Worm (Caenorhabditis elegans): ENCODE data around the gene Y43F8C.11.

DNA sequence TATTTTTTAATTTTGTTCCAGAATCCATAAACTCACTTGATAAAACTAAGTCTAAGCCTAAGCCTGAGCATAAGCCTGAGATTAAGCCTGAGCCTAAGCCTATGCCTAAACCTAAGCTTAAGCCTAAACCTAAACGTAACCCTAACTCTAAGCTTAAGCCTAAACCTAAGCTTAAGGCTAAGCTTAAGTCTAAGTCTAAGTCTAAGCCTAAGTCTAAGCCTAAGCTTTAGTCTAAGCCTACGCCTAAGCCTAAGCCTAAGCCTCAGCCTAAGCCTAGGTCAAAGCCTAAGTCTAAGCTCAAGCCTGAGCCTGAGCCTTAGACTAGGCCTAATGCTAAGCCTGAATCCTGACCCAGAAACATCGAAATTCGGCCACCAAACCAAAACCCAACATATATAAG, 5.5 kb upstream of the Y43F8C.11 start:
- TF ChIP-seq nhr-11 (tag; optimal IDR thresholded peaks at IDR 0.05): no peak
- TF ChIP-seq C16A3.4 (tag; optimal IDR thresholded peaks at IDR 0.05): no peak
- TF ChIP-seq fkh-8 (tag; optimal IDR thresholded peaks at IDR 0.05): no peak

Measured in whole organism, L1 larva.